Fruit fly (Drosophila melanogaster) whole organism, prepupa: ENCODE results near the gene CG14329.

Source experiments
- Blimp-1 ChIP-seq: fragments of 200-800 bp; sonication (Bioruptor generic); optimal IDR thresholded peaks from 3 replicates; lab custom pipeline; 2017; ENCODE audit warnings: missing biosample characterization, missing genetic modification characterization, mild to moderate bottlenecking, moderate library complexity, missing genetic modification reagents
- CG10631 ChIP-seq: fragments of 200-800 bp; sonication (Bioruptor generic); optimal IDR thresholded peaks from 2 replicates; lab custom pipeline; 2016; ENCODE audit warnings: missing biosample characterization, missing genetic modification characterization
- CG10669 ChIP-seq: fragments of 200-800 bp; sonication (Bioruptor generic); optimal IDR thresholded peaks from 3 replicates; lab custom pipeline; 2018; ENCODE audit warnings: missing biosample characterization, mild to moderate bottlenecking, missing genetic modification characterization, moderate library complexity
- CG11762 ChIP-seq: fragments of 200-800 bp; sonication (Bioruptor generic); optimal IDR thresholded peaks from 3 replicates; lab custom pipeline; 2016; ENCODE audit warnings: missing biosample characterization, missing genetic modification characterization; ENCODE audit not compliant: insufficient read depth
- CG15336 ChIP-seq: fragments of 200-800 bp; sonication (Bioruptor generic); IDR thresholded peaks from 2 replicates; pipeline ENCODE4 v1.3.6; 2022; ENCODE audit warnings: missing biosample characterization, missing genetic modification characterization
- CG16779 ChIP-seq: fragments of 200-800 bp; sonication (Bioruptor generic); optimal IDR thresholded peaks from 3 replicates; lab custom pipeline; 2017; ENCODE audit warnings: missing biosample characterization, mild to moderate bottlenecking, missing genetic modification characterization
- CG3032 ChIP-seq: fragments of 200-800 bp; optimal IDR thresholded peaks from 2 replicates; lab custom pipeline; 2019; ENCODE audit warnings: missing biosample characterization, mild to moderate bottlenecking, missing genetic modification characterization, moderate library complexity
- CG31627 ChIP-seq: fragments of 200-800 bp; sonication (Bioruptor generic); optimal IDR thresholded peaks from 3 replicates; lab custom pipeline; 2016; ENCODE audit warnings: missing biosample characterization, missing genetic modification characterization
- CG32006 ChIP-seq: fragments of 200-800 bp; sonication (Bioruptor generic); optimal IDR thresholded peaks from 3 replicates; lab custom pipeline; 2017; ENCODE audit warnings: missing biosample characterization, mild to moderate bottlenecking, missing genetic modification characterization
- CG34406 ChIP-seq: fragments of 200-800 bp; sonication (Bioruptor generic); optimal IDR thresholded peaks from 3 replicates; lab custom pipeline; 2016; ENCODE audit warnings: missing biosample characterization, missing genetic modification characterization
- CG3919 ChIP-seq: fragments of 200-800 bp; sonication (Bioruptor generic); optimal IDR thresholded peaks from 3 replicates; lab custom pipeline; 2016; ENCODE audit warnings: missing biosample characterization, missing genetic modification characterization
- CG6163 ChIP-seq: fragments of 200-800 bp; sonication (Bioruptor generic); IDR thresholded peaks from 3 replicates; pipeline ENCODE4 v1.3.6; 2022; ENCODE audit warnings: missing biosample characterization, missing genetic modification characterization
- CG6276 ChIP-seq: fragments of 200-800 bp; sonication (Bioruptor generic); optimal IDR thresholded peaks from 2 replicates; lab custom pipeline; 2017; ENCODE audit warnings: missing biosample characterization, mild to moderate bottlenecking, missing genetic modification characterization
- CG6792 ChIP-seq: fragments of 200-800 bp; sonication (Bioruptor generic); optimal IDR thresholded peaks from 3 replicates; lab custom pipeline; 2016; ENCODE audit warnings: missing biosample characterization, missing genetic modification characterization
- CG6808 ChIP-seq: fragments of 200-800 bp; sonication (Bioruptor generic); optimal IDR thresholded peaks from 3 replicates; lab custom pipeline; 2017; ENCODE audit warnings: missing biosample characterization, missing genetic modification characterization, mild to moderate bottlenecking, moderate library complexity, missing genetic modification reagents
- CG6854 ChIP-seq: fragments of 200-800 bp; sonication (Bioruptor generic); optimal IDR thresholded peaks from 2 replicates; lab custom pipeline; 2017; ENCODE audit warnings: missing biosample characterization, mild to moderate bottlenecking, missing genetic modification characterization
- CG7368 ChIP-seq: fragments of 200-800 bp; sonication (Bioruptor generic); optimal IDR thresholded peaks from 3 replicates; lab custom pipeline; 2016; ENCODE audit warnings: missing biosample characterization, missing genetic modification characterization
- CG8119 ChIP-seq: fragments of 200-800 bp; sonication (Bioruptor generic); IDR thresholded peaks from 3 replicates; pipeline ENCODE4 v1.3.6; 2022; ENCODE audit warnings: missing biosample characterization, missing genetic modification characterization
- CG9139 ChIP-seq: fragments of 200-800 bp; sonication (Bioruptor generic); optimal IDR thresholded peaks from 3 replicates; lab custom pipeline; 2017; ENCODE audit warnings: missing biosample characterization, mild to moderate bottlenecking, missing genetic modification characterization
- Eip78C ChIP-seq: fragments of 200-800 bp; sonication (Bioruptor generic); peaks from one replicate; lab custom pipeline; 2016; ENCODE audit warnings: missing biosample characterization, missing genetic modification characterization
- Gug ChIP-seq: fragments of 200-800 bp; sonication (Bioruptor generic); IDR thresholded peaks from 2 replicates; pipeline ENCODE4 v1.3.6; 2022; ENCODE audit warnings: missing biosample characterization, missing genetic modification characterization
- Hr39 ChIP-seq: fragments of 200-800 bp; sonication (Bioruptor generic); optimal IDR thresholded peaks from 2 replicates; lab custom pipeline; 2016; ENCODE audit warnings: missing biosample characterization, missing genetic modification characterization
- Hr4 ChIP-seq: fragments of 200-800 bp; sonication (Bioruptor generic); optimal IDR thresholded peaks from 3 replicates; lab custom pipeline; 2016; ENCODE audit warnings: missing biosample characterization, missing genetic modification characterization
- Met ChIP-seq: fragments of 200-800 bp; sonication (Bioruptor generic); optimal IDR thresholded peaks from 3 replicates; lab custom pipeline; 2016; ENCODE audit warnings: missing biosample characterization, missing genetic modification characterization
- Smox ChIP-seq: fragments of 200-800 bp; sonication (Bioruptor generic); optimal IDR thresholded peaks from 3 replicates; lab custom pipeline; 2016; ENCODE audit warnings: missing biosample characterization, missing genetic modification characterization
- Sox102F ChIP-seq: fragments of 200-800 bp; sonication (Bioruptor generic); optimal IDR thresholded peaks from 2 replicates; lab custom pipeline; 2016; ENCODE audit warnings: missing biosample characterization, mild to moderate bottlenecking, missing genetic modification characterization
- Sox15 ChIP-seq: fragments of 200-800 bp; sonication (Bioruptor generic); optimal IDR thresholded peaks from 3 replicates; lab custom pipeline; 2016; ENCODE audit warnings: missing biosample characterization, missing genetic modification characterization
- achi ChIP-seq: fragments of 200-800 bp; sonication (Bioruptor generic); optimal IDR thresholded peaks from 3 replicates; lab custom pipeline; 2016; ENCODE audit warnings: missing biosample characterization, missing genetic modification characterization
- acj6 ChIP-seq: fragments of 200-800 bp; sonication (Bioruptor generic); optimal IDR thresholded peaks from 3 replicates; lab custom pipeline; 2016; ENCODE audit warnings: missing biosample characterization, missing genetic modification characterization
- cyc ChIP-seq: fragments of 200-800 bp; sonication (Bioruptor generic); optimal IDR thresholded peaks from 3 replicates; lab custom pipeline; 2016; ENCODE audit warnings: missing biosample characterization, missing genetic modification characterization
- dsx ChIP-seq: fragments of 200-800 bp; optimal IDR thresholded peaks from 3 replicates; lab custom pipeline; 2019; ENCODE audit warnings: missing biosample characterization, mild to moderate bottlenecking, missing genetic modification characterization, moderate library complexity; ENCODE audit not compliant: poor library complexity, severe bottlenecking
- fd59A ChIP-seq: fragments of 200-800 bp; sonication (Bioruptor generic); optimal IDR thresholded peaks from 2 replicates; lab custom pipeline; 2017; ENCODE audit warnings: missing biosample characterization, mild to moderate bottlenecking, missing genetic modification characterization, missing genetic modification reagents
- lz ChIP-seq: fragments of 200-800 bp; sonication (Bioruptor generic); optimal IDR thresholded peaks from 3 replicates; lab custom pipeline; 2016; ENCODE audit warnings: missing biosample characterization, missing genetic modification characterization
- pdm3 ChIP-seq: fragments of 200-800 bp; sonication (Bioruptor generic); optimal IDR thresholded peaks from 3 replicates; lab custom pipeline; 2016; ENCODE audit warnings: missing biosample characterization, missing genetic modification characterization
- salr ChIP-seq, 2 experiments: fragments of 200-800 bp; sonication (Bioruptor generic); optimal IDR thresholded peaks; 3 replicates each; lab custom pipeline; 2016 to 2018; ENCODE audit warnings: missing biosample characterization in 2 of 2, missing genetic modification characterization in 2 of 2, mild to moderate bottlenecking in 1 of 2
- spab ChIP-seq: fragments of 200-800 bp; sonication (Bioruptor generic); optimal IDR thresholded peaks from 2 replicates; lab custom pipeline; 2017; ENCODE audit warnings: missing biosample characterization, mild to moderate bottlenecking, missing genetic modification characterization, missing genetic modification reagents
- ss ChIP-seq, 2 experiments: fragments of 200-800 bp; sonication (Bioruptor generic); optimal IDR thresholded peaks; 2 replicates in 1 of 2; 3 replicates in 1 of 2; lab custom pipeline; 2017 to 2018; ENCODE audit warnings: mild to moderate bottlenecking in 2 of 2, missing biosample characterization in 2 of 2, missing genetic modification characterization in 2 of 2, moderate library complexity in 1 of 2
- svp ChIP-seq: fragments of 200-800 bp; sonication (Bioruptor generic); peaks from one replicate; lab custom pipeline; 2016; ENCODE audit warnings: missing biosample characterization, missing genetic modification characterization

Gene CG14329

dm6 chr3R:17615746-17616145 is 6.6 kb downstream of the CG14329 start:
- TF ChIP-seq CG15336 (GFP tag; lab: Robert Waterston, UW) (0 out of 2 replicates have a peak, but pooled peaks have one; percentile 10), Gug (GFP tag; lab: Robert Waterston, UW) (no peak)

DNA sequence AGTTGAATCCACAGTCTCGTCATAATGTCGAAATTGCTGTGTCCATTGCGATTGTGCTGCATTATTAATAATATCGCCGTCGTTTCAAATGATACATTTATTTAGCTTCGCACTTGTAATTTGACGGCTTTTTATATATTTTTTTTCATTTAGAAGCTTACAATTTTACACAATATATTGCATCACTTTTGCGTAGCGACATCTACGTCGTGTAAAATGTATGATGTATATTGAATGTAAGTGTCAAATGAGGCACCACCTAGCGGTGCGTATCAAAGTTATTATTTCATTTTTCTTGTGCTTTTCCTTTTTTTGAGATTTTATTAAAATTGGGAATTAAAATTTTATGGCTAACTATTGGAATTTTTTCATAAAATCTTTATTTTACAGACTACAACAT is 7.4 kb downstream of the CG14329 start:
- TF ChIP-seq CG9139 (GFP tag; lab: Kevin White, UChicago) (no peak), CG34406 (GFP tag; lab: Kevin White, UChicago) (no peak), CG3032 (tag; lab: Kevin White, UChicago) (peak; percentile 11)

DNA sequence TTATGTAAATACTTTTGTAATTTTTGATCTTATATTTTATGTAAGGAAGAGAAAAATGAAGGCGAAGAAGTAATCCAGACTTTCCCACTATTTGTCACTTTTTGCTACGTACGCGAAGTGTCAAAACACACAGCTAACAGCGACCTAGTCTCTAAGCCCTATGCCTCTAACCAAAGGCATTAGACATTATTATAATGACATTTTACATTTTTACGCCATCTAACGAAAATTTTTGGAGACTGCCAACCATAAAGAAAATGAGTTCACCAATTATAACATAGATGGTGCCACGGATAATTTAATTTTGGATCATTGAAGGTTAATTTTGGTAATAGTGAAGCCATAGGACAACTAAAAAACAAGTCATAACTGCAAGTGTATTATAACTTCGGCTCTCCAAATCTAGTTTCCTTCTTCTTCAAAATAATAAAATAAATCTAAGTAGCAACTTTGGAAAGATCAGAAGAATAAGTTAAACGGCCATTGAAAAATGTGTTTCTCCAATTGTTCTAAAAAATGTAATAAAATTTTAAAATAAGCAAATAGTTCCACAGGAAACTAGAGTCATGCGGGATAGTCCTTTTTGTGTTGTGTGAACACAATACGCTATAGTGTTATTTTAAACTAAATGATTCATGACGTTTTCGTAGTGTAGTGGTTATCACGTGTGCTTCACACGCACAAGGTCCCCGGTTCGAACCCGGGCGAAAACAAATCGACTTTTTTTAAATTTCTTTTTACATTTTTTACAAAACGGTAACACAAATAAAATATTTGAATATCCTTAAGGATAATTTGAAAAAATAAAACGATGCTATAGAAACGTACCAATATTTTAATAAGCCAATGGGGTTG is 8.2 kb downstream of the CG14329 start:
- peak; percentile 20 for TF ChIP-seq Hr4 (GFP tag; lab: Kevin White, UChicago)
- peak; percentile 11 for TF ChIP-seq CG32006 (GFP tag; lab: Kevin White, UChicago)
- peak; percentile 3 for TF ChIP-seq Smox (GFP tag; lab: Kevin White, UChicago)
- TF ChIP-seq Sox15, result no peak
- TF ChIP-seq salr (GFP tag; optimal IDR thresholded peaks at IDR 0.05; lab: Kevin White, UChicago), result no peak
- TF ChIP-seq CG6276 (GFP tag; lab: Kevin White, UChicago), result peak; percentile 31
- TF ChIP-seq cyc (GFP tag; lab: Kevin White, UChicago), result peak; percentile 22
- no peak for TF ChIP-seq CG10669 (GFP tag; lab: Kevin White, UChicago)
- peak; percentile 9 for TF ChIP-seq pdm3
- peak; percentile 79 for TF ChIP-seq Eip78C
- TF ChIP-seq CG11762, result no peak
- peak; percentile 55 for TF ChIP-seq svp (GFP tag; lab: Kevin White, UChicago)
- peak; percentile 22 for TF ChIP-seq CG31627 (GFP tag; lab: Kevin White, UChicago)
- no peak for TF ChIP-seq Sox102F (GFP tag; lab: Kevin White, UChicago)
- peak; percentile 9 for TF ChIP-seq acj6 (GFP tag; lab: Kevin White, UChicago)
- TF ChIP-seq CG7368 (GFP tag; lab: Kevin White, UChicago), result no peak
- peak; percentile 5 for TF ChIP-seq CG6854 (GFP tag; lab: Kevin White, UChicago)
- no peak for TF ChIP-seq achi (GFP tag; lab: Kevin White, UChicago)
- peak; percentile 44 to 54 for TF ChIP-seq ss (GFP tag; optimal IDR thresholded peaks at IDR 0.05; lab: Kevin White, UChicago)
- TF ChIP-seq CG9139 (GFP tag; lab: Kevin White, UChicago), result no peak
- peak; percentile 48 for TF ChIP-seq Hr39 (GFP tag; lab: Kevin White, UChicago)
- TF ChIP-seq CG34406 (GFP tag; lab: Kevin White, UChicago), result no peak
- TF ChIP-seq CG15336 (GFP tag; lab: Robert Waterston, UW), result peak; percentile 55; the same call in 1 of the 2 replicates
- no peak for TF ChIP-seq CG6808
- TF ChIP-seq CG8119 (GFP tag; lab: Robert Waterston, UW), result peak; percentile 24; the same call in 1 of the 3 replicates
- no peak for TF ChIP-seq Blimp-1
- peak; percentile 27 for TF ChIP-seq Met (GFP tag; lab: Kevin White, UChicago)
- TF ChIP-seq lz (GFP tag; lab: Kevin White, UChicago), result peak; percentile 6
- TF ChIP-seq fd59A (GFP tag; lab: Kevin White, UChicago), result no peak
- TF ChIP-seq CG6792 (GFP tag; lab: Kevin White, UChicago), result peak; percentile 3

DNA sequence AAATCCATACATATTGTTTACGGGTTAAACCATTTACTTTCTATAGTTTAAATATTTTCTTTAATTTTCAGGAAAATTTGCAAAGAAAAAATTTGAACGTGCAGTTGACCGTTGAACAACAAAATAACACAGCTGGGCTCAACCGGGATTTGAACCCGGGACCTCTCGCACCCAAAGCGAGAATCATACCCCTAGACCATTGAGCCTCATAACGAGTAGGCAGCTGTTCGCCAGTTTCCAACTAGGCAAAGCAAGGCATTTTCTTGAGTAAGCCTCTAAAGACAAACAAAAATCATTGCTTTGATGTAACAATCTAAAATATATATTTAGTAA is 8.8 kb downstream of the CG14329 start:
- TF ChIP-seq CG9139 (GFP tag; lab: Kevin White, UChicago) (peak; percentile 31), Eip78C (peak; percentile 67), CG10631 (no peak), CG6163 (peak; percentile 40; the same call in 1 of the 3 replicates), CG3919 (GFP tag; lab: Kevin White, UChicago) (peak; percentile 6), ss (GFP tag; optimal IDR thresholded peaks at IDR 0.05; lab: Kevin White, UChicago) (peak in 1 of 2 experiments; percentile 0), CG16779 (tag; lab: Kevin White, UChicago) (peak; percentile 9), svp (GFP tag; lab: Kevin White, UChicago) (peak; percentile 83), dsx (GFP tag; lab: Kevin White, UChicago) (peak; percentile 10), achi (GFP tag; lab: Kevin White, UChicago) (no peak), lz (GFP tag; lab: Kevin White, UChicago) (no peak), spab (GFP tag; lab: Kevin White, UChicago) (peak; percentile 2)
